Worm (Caenorhabditis elegans): ENCODE measurements around the gene spot-1.
"Not testable (repeated sequence)": the region's sequence is repeated elsewhere in the genome, so short reads cannot be mapped to it uniquely, and the experiment has no call there.

Gene spot-1

ce11 chrIII:7242988-7243387, 34.1 kb downstream of the spot-1 start, which contains the start of gene osm-10:
TSS of gene osm-10 (plus strand) at chrIII:7243280.
- TF ChIP-seq ceh-8 (GFP tag; optimal IDR thresholded peaks at IDR 0.05), result peak; percentile 77
- TF ChIP-seq fkh-8 (tag; optimal IDR thresholded peaks at IDR 0.05), result peak; percentile 58
- no peak for TF ChIP-seq tbx-2 (tag; optimal IDR thresholded peaks at IDR 0.05)
- no peak for TF ChIP-seq mef-2 (tag; optimal IDR thresholded peaks at IDR 0.05)
- no peak for TF ChIP-seq snpc-4 (tag; optimal IDR thresholded peaks at IDR 0.05)
- no peak for TF ChIP-seq pax-3 (tag; optimal IDR thresholded peaks at IDR 0.05)
- TF ChIP-seq nhr-71 (tag; optimal IDR thresholded peaks at IDR 0.05), result peak; percentile 49
- TF ChIP-seq fkh-4 (tag; optimal IDR thresholded peaks at IDR 0.05; ENCODE audit: borderline replicate concordance), result no peak
- no peak for TF ChIP-seq sox-4 (tag; optimal IDR thresholded peaks at IDR 0.05)
- no peak for TF ChIP-seq ztf-11 (tag; optimal IDR thresholded peaks at IDR 0.05)
- no peak for TF ChIP-seq pag-3 (tag; optimal IDR thresholded peaks at IDR 0.05; ENCODE audit: borderline replicate concordance, insufficient read depth)
- TF ChIP-seq isw-1 (GFP tag; IDR thresholded peaks at IDR 0.05), result no peak
- no peak for TF ChIP-seq egl-13 (tag; optimal IDR thresholded peaks at IDR 0.05)
- TF ChIP-seq nhr-47 (tag; optimal IDR thresholded peaks at IDR 0.05), result peak; percentile 34
- no peak for TF ChIP-seq nhr-20 (tag; optimal IDR thresholded peaks at IDR 0.05)

- TF ChIP-seq ceh-82 (tag; optimal IDR thresholded peaks at IDR 0.05) (no peak), aha-1 (tag; optimal IDR thresholded peaks at IDR 0.05) (no peak), unc-98 (GFP tag; IDR thresholded peaks at IDR 0.05) (no peak), elt-3 (tag; optimal IDR thresholded peaks at IDR 0.05) (no peak), tbx-2 (tag; optimal IDR thresholded peaks at IDR 0.05) (no peak), lin-15B (tag; optimal IDR thresholded peaks at IDR 0.05) (no peak), sptf-1 (tag; optimal IDR thresholded peaks at IDR 0.05) (no peak), ces-1 (GFP tag; optimal IDR thresholded peaks at IDR 0.05) (no peak), snu-23 (GFP tag; optimal IDR thresholded peaks at IDR 0.05) (no peak), lin-14 (GFP tag; optimal IDR thresholded peaks at IDR 0.05) (no peak), C04F5.9 (tag; optimal IDR thresholded peaks at IDR 0.05) (no peak), pax-3 (tag; optimal IDR thresholded peaks at IDR 0.05) (no peak), aly-2 (tag; optimal IDR thresholded peaks at IDR 0.05) (no peak), ets-5 (GFP tag; IDR thresholded peaks at IDR 0.05) (no peak), fkh-4 (tag; optimal IDR thresholded peaks at IDR 0.05; ENCODE audit: borderline replicate concordance) (no peak), efl-1 (optimal IDR thresholded peaks at IDR 0.05) (no peak), efl-1 (GFP tag; optimal IDR thresholded peaks at IDR 0.05 in 1 of 2) (no peak), ceh-63 (GFP tag; optimal IDR thresholded peaks at IDR 0.05) (no peak)
Measured at ce11 chrIII:7241065-7241464, 36.0 kb downstream of the spot-1 start, which contains the start of gene ztf-31. TSS of gene ztf-31 (plus strand) at chrIII:7241365.

- TF ChIP-seq blmp-1 (tag; optimal IDR thresholded peaks at IDR 0.05), result no peak
- no peak for TF ChIP-seq lin-14 (GFP tag; optimal IDR thresholded peaks at IDR 0.05)
- no peak for TF ChIP-seq F16B12.6 (tag; optimal IDR thresholded peaks at IDR 0.05)
- TF ChIP-seq zip-4 (GFP tag; optimal IDR thresholded peaks at IDR 0.05), result no peak
- TF ChIP-seq nhr-76 (tag; optimal IDR thresholded peaks at IDR 0.05), result no peak
- no peak for TF ChIP-seq ceh-63 (GFP tag; optimal IDR thresholded peaks at IDR 0.05)
Measured at ce11 chrIII:7239416-7239815, 37.7 kb downstream of the spot-1 start.

ce11 chrIII:7238727-7239126, 38.3 kb downstream of the spot-1 start, which contains the start of gene pars-1:
TSS of gene pars-1 (plus strand) at chrIII:7239027.
- no peak for TF ChIP-seq ceh-63 (GFP tag; optimal IDR thresholded peaks at IDR 0.05)
- no peak for TF ChIP-seq ceh-88 (GFP tag; IDR thresholded peaks at IDR 0.05)

ce11 chrIII:7237877-7238276, 39.2 kb downstream of the spot-1 start:
- peak in 1 of 2 experiments; percentile 24 for TF ChIP-seq efl-1 (optimal IDR thresholded peaks at IDR 0.05)
- TF ChIP-seq efl-1 (GFP tag; optimal IDR thresholded peaks at IDR 0.05 in 1 of 2), result not testable (repeated sequence)
